Worm (Caenorhabditis elegans) whole organism, L3 larva: ENCODE measurements around the gene Y77E11A.7.

ENCODE experiments used
- R02D3.7 ChIP-seq: fragments of 150-350 bp; optimal IDR thresholded peaks from 2 replicates; lab custom pipeline; 2014; ENCODE audit warnings: missing biosample characterization, missing genetic modification characterization
- ZK546.5 ChIP-seq: sonication (generic microtip); optimal IDR thresholded peaks from 2 replicates; lab custom pipeline; 2017; ENCODE audit warnings: missing biosample characterization, missing genetic modification characterization
- aly-2 ChIP-seq: fragments of 150-350 bp; optimal IDR thresholded peaks from 2 replicates; lab custom pipeline; 2014; ENCODE audit warnings: missing biosample characterization, missing genetic modification characterization
- ama-1 ChIP-seq: fragments of 150-350 bp; optimal IDR thresholded peaks from 2 replicates; lab custom pipeline; 2018
- ceh-16 ChIP-seq: sonication (generic microtip); optimal IDR thresholded peaks from 2 replicates; lab custom pipeline; 2017; ENCODE audit warnings: missing biosample characterization, missing genetic modification characterization
- ceh-28 ChIP-seq: fragments of 150-350 bp; optimal IDR thresholded peaks from 2 replicates; lab custom pipeline; 2014; ENCODE audit warnings: missing biosample characterization, missing genetic modification reagents, missing genetic modification characterization
- ceh-82 ChIP-seq: fragments of 150-350 bp; optimal IDR thresholded peaks from 2 replicates; lab custom pipeline; 2014; ENCODE audit warnings: missing biosample characterization, missing genetic modification characterization
- ceh-9 ChIP-seq: sonication (generic microtip); optimal IDR thresholded peaks from 2 replicates; lab custom pipeline; 2018; ENCODE audit warnings: missing biosample characterization, missing genetic modification characterization
- daf-12 ChIP-seq: fragments of 150-350 bp; optimal IDR thresholded peaks from 2 replicates; lab custom pipeline; 2014; ENCODE audit warnings: missing biosample characterization, missing genetic modification reagents, missing genetic modification characterization
- egl-27 ChIP-seq: sonication (generic microtip); optimal IDR thresholded peaks from 4 replicates; lab custom pipeline; 2017; ENCODE audit warnings: missing biosample characterization, missing genetic modification reagents, missing genetic modification characterization
- elt-1 ChIP-seq: fragments of 150-350 bp; optimal IDR thresholded peaks from 2 replicates; lab custom pipeline; 2014; ENCODE audit warnings: missing biosample characterization, missing genetic modification characterization
- elt-2 ChIP-seq: sonication (generic microtip); optimal IDR thresholded peaks from 2 replicates; lab custom pipeline; 2016; ENCODE audit warnings: missing genetic modification reagents, mild to moderate bottlenecking, missing genetic modification characterization, missing compliant biosample characterization
- elt-3 ChIP-seq, 3 experiments: fragments of 150-350 bp in 1 of 3; sonication (generic microtip) in 2 of 3; optimal IDR thresholded peaks; 2 replicates in 2 of 3; 4 replicates in 1 of 3; lab custom pipeline; 2014 to 2017; ENCODE audit warnings: missing biosample characterization in 3 of 3, missing genetic modification characterization in 3 of 3
- eor-1 ChIP-seq, 2 experiments: fragments of 150-350 bp; optimal IDR thresholded peaks; 2 replicates each; lab custom pipeline; 2014 to 2018; ENCODE audit warnings: missing biosample characterization in 2 of 2, missing genetic modification characterization in 2 of 2
- fkh-10 ChIP-seq: sonication (generic microtip); optimal IDR thresholded peaks from 2 replicates; lab custom pipeline; 2017; ENCODE audit warnings: missing biosample characterization, missing genetic modification reagents, missing genetic modification characterization
- hmg-11 ChIP-seq: sonication (generic microtip); optimal IDR thresholded peaks from 2 replicates; lab custom pipeline; 2016; ENCODE audit warnings: missing genetic modification characterization, missing compliant biosample characterization
- jun-1 ChIP-seq: fragments of 150-350 bp; optimal IDR thresholded peaks from 2 replicates; lab custom pipeline; 2014; ENCODE audit warnings: missing biosample characterization, missing genetic modification reagents, missing genetic modification characterization
- lin-15B ChIP-seq: fragments of 150-350 bp; optimal IDR thresholded peaks from 2 replicates; lab custom pipeline; 2014; ENCODE audit warnings: missing biosample characterization, missing genetic modification characterization
- mdl-1 ChIP-seq: fragments of 150-350 bp; optimal IDR thresholded peaks from 2 replicates; lab custom pipeline; 2014; ENCODE audit warnings: missing biosample characterization, missing genetic modification characterization
- nfya-1 ChIP-seq: sonication (generic microtip); optimal IDR thresholded peaks from 2 replicates; lab custom pipeline; 2017; ENCODE audit warnings: missing genetic modification characterization, mild to moderate bottlenecking, missing compliant biosample characterization, antibody characterized with exemption, moderate library complexity; ENCODE audit not compliant: insufficient read depth
- nhr-237 ChIP-seq: fragments of 150-350 bp; optimal IDR thresholded peaks from 2 replicates; lab custom pipeline; 2014; ENCODE audit warnings: missing biosample characterization, missing genetic modification characterization
- nhr-28 ChIP-seq: fragments of 150-350 bp; optimal IDR thresholded peaks from 2 replicates; lab custom pipeline; 2014; ENCODE audit warnings: missing biosample characterization, missing genetic modification characterization
- nhr-43 ChIP-seq: sonication (generic microtip); optimal IDR thresholded peaks from 2 replicates; lab custom pipeline; 2016; ENCODE audit warnings: mild to moderate bottlenecking, missing genetic modification characterization, missing compliant biosample characterization; ENCODE audit not compliant: poor library complexity, severe bottlenecking
- nhr-67 ChIP-seq: fragments of 150-350 bp; optimal IDR thresholded peaks from 2 replicates; lab custom pipeline; 2014; ENCODE audit warnings: missing biosample characterization, missing genetic modification characterization
- nhr-76 ChIP-seq: fragments of 150-350 bp; sonication (generic microtip); optimal IDR thresholded peaks from 5 replicates; lab custom pipeline; 2014; ENCODE audit warnings: missing biosample characterization, missing genetic modification characterization
- pha-4 ChIP-seq: fragments of 150-350 bp; optimal IDR thresholded peaks from 2 replicates; lab custom pipeline; 2014; ENCODE audit warnings: missing biosample characterization, missing genetic modification reagents, missing genetic modification characterization
- skn-1 ChIP-seq: fragments of 150-350 bp; optimal IDR thresholded peaks from 2 replicates; lab custom pipeline; 2014; ENCODE audit warnings: missing biosample characterization, missing genetic modification characterization
- snpc-4 ChIP-seq: fragments of 150-350 bp; optimal IDR thresholded peaks from 2 replicates; lab custom pipeline; 2014; ENCODE audit warnings: missing biosample characterization, missing genetic modification characterization
- tbx-2 ChIP-seq: sonication (generic microtip); optimal IDR thresholded peaks from 2 replicates; lab custom pipeline; 2016; ENCODE audit warnings: mild to moderate bottlenecking, missing genetic modification characterization, missing compliant biosample characterization
- unc-39 ChIP-seq: sonication (generic microtip); optimal IDR thresholded peaks from 4 replicates; lab custom pipeline; 2017; ENCODE audit warnings: missing biosample characterization, missing genetic modification characterization
- ztf-4 ChIP-seq: fragments of 150-350 bp; optimal IDR thresholded peaks from 2 replicates; lab custom pipeline; 2014; ENCODE audit warnings: missing biosample characterization, missing genetic modification characterization

The Y77E11A.7 gene

DNA sequence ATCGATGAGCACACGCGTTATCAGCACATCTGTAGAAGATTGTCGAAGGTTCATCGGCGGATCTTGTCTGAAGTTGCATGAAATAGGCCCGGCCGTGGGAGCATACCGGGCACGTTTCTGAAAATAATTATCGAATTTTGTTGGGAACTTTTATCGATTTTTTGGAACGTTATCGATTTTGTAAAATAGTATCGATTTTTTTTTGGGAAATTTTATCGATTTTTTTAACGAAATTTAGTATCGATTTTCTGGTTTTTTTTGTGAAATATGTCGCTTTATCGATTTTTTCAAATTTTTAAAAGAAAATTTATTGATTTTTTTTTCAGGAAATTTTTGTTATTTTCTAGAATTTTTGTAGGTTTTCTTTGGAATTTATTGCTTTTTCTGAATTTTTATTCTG, 10.9 kb downstream of the Y77E11A.7 start:
- TF ChIP-seq nhr-28, result no peak
- no peak for TF ChIP-seq nhr-67 (tag; lab: Kevin White, UChicago)
- TF ChIP-seq ceh-28 (tag; lab: Kevin White, UChicago), result peak; percentile 93
- no peak for TF ChIP-seq aly-2 (tag; lab: Kevin White, UChicago)
- TF ChIP-seq, all 47 proteins: peak for 1

DNA sequence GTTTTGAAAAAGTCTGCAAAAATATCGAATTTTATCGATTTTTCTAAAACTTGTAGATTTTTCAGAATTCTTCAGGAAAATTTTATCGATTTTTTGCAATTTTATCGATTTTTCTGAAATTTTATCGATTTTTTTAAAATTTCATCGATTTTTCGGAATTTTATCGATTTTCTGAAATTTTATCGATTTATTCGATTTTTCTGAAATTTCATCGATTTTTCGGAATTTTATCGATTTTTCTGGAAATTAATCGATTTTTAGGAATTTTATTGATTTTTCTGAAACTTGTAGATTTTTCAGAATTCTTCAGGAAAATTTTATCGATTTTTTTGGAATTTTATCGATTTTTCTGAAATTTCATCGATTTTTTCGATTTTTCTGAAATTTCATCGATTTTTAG, 11.5 kb downstream of the Y77E11A.7 start:
- TF ChIP-seq nhr-28 (no peak), ceh-28 (tag; lab: Kevin White, UChicago) (peak; percentile 98), mdl-1 (tag; lab: Kevin White, UChicago) (no peak), eor-1 (tag; optimal IDR thresholded peaks at IDR 0.05; lab: Kevin White, UChicago) (no peak)

DNA sequence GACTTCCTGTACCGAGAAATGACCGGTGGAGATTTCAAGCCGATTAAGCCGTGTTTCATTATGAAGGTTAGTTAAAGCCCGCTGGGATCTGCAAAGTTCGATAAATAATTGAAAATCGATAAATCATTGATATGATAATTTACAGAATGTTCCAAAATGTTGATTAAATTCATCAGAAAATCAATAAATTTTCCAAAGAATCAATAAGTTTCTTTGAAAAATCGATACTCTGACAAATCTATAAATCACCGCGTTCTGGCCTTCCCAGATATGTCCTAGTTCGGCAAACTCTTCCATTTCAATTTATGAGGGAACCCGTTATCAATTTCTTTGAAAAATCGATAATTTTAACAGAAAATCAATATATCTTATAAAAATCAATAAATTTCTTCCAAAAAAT, 12.1 kb downstream of the Y77E11A.7 start:
- TF ChIP-seq ceh-28 (tag; lab: Kevin White, UChicago) (peak; percentile 71), elt-2 (tag; lab: Kevin White, UChicago) (no peak), tbx-2 (tag; lab: Kevin White, UChicago) (no peak)

DNA sequence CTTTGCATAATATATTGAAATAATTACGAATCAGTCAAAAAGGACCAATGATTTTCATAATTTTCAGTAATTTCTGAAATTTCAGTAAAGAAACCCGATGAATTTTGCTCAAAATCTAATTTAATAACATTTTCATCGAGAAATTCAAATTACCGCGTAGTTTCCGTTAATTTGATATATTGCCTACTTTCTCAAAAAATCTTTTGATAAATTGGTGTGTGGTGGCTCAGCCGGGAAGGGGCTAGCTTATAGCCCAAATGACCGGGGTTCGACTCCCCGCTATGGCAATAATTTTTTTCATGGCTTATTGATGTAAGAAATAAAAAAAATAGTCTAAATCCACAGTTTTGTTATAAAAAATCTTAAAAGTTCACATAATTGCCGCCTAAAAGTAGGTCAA, 12.6 kb downstream of the Y77E11A.7 start:
- no peak for TF ChIP-seq nhr-28
- no peak for TF ChIP-seq snpc-4 (tag; lab: Kevin White, UChicago)
- no peak for TF ChIP-seq lin-15B (tag; lab: Kevin White, UChicago)
- no peak for TF ChIP-seq eor-1 (tag; optimal IDR thresholded peaks at IDR 0.05; lab: Kevin White, UChicago)
- TF ChIP-seq nhr-237 (tag; lab: Kevin White, UChicago), result no peak
- TF ChIP-seq pha-4, result no peak
- no peak for TF ChIP-seq daf-12 (tag; lab: Kevin White, UChicago)
- TF ChIP-seq fkh-10 (GFP tag; lab: Kevin White, UChicago), result no peak
- TF ChIP-seq hmg-11 (tag; lab: Kevin White, UChicago), result no peak
- no peak for TF ChIP-seq elt-1 (tag; lab: Kevin White, UChicago)
- no peak for TF ChIP-seq ceh-16 (tag; lab: Kevin White, UChicago)
- TF ChIP-seq ZK546.5 (tag; lab: Kevin White, UChicago), result no peak
- no peak for TF ChIP-seq R02D3.7
- TF ChIP-seq ceh-9 (tag; lab: Kevin White, UChicago), result no peak
- TF ChIP-seq aly-2 (tag; lab: Kevin White, UChicago), result no peak
- TF ChIP-seq nhr-67 (tag; lab: Kevin White, UChicago), result no peak
- no peak for TF ChIP-seq skn-1 (tag; lab: Kevin White, UChicago)
- no peak for TF ChIP-seq egl-27 (tag; lab: Kevin White, UChicago)
- no peak for TF ChIP-seq nhr-43 (tag; lab: Kevin White, UChicago)
- no peak for TF ChIP-seq unc-39 (tag; lab: Kevin White, UChicago)

ce11 chrIV:1406267-1406666, 13.4 kb downstream of the Y77E11A.7 start, which contains the start of gene spp-31:
TSS of gene spp-31 (plus strand) at chrIV:1406567.
- TF ChIP-seq elt-1 (tag; lab: Kevin White, UChicago) (no peak), nfya-1 (no peak), ceh-82 (no peak), nhr-76 (tag; lab: Kevin White, UChicago) (no peak), daf-12 (tag; lab: Kevin White, UChicago) (no peak)

- TF ChIP-seq elt-2 (tag; lab: Kevin White, UChicago), result peak; percentile 47
- no peak for TF ChIP-seq aly-2 (tag; lab: Kevin White, UChicago)
- TF ChIP-seq unc-39 (tag; lab: Kevin White, UChicago), result no peak
- TF ChIP-seq ama-1 (lab: Kevin White, UChicago), result no peak
- TF ChIP-seq ceh-9 (tag; lab: Kevin White, UChicago), result no peak
- peak in 1 of 3 experiments; percentile 79 for TF ChIP-seq elt-3 (tag; optimal IDR thresholded peaks at IDR 0.05; lab: Kevin White, UChicago)
- TF ChIP-seq nhr-28, result no peak
- TF ChIP-seq ztf-4 (tag; lab: Kevin White, UChicago), result no peak
- no peak for TF ChIP-seq R02D3.7
- no peak for TF ChIP-seq jun-1 (tag; lab: Kevin White, UChicago)
Observed at ce11 chrIV:1405780-1406179, 13.9 kb downstream of the Y77E11A.7 start.
